Fruit fly (Drosophila melanogaster): Measurements from ENCODE around the gene CG34375.

The CG34375 gene

DNA sequence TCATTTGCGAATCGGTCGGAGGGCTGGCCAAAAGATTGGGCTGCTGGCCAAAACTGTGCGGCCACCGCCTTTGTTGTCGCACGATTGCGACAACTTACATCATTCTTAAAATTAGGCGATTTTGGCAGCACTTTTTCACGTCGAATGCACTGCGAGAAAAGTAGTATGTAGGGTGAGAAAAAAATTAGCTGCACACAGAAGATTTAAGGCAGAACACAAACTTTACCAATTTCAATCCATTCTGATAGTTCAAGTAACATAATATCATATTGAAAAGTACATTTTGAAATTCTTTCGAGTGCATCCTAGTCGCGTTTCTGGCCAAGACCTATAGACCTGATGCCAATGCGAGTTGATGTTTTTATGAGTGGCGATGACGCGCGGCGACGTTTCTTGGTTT lies 18.1 kb upstream of the CG34375 start (continued):
- TF ChIP-seq kni (GFP tag; optimal IDR thresholded peaks at IDR 0.05) (no peak), CG14860 (GFP tag; IDR thresholded peaks at IDR 0.05; ENCODE audit: partially characterized antibody) (no peak), CG14965 (GFP tag; optimal IDR thresholded peaks at IDR 0.05; ENCODE audit: borderline replicate concordance) (no peak), pita (GFP tag; optimal IDR thresholded peaks at IDR 0.05) (no peak), CG4854 (GFP tag; optimal IDR thresholded peaks at IDR 0.05) (no peak), CG7963 (GFP tag; IDR thresholded peaks at IDR 0.05; ENCODE audit: partially characterized antibody) (no peak), wor (GFP tag; IDR thresholded peaks at IDR 0.05) (no peak), rib (GFP tag; IDR thresholded peaks at IDR 0.05) (peak; percentile 50), CG3407 (GFP tag; optimal IDR thresholded peaks at IDR 0.05) (no peak), mld (GFP tag; IDR thresholded peaks at IDR 0.05; ENCODE audit: partially characterized antibody) (no peak), dysf (GFP tag; IDR thresholded peaks at IDR 0.05) (peak; percentile 79; the same call in 2 of the 3 replicates), vfl (GFP tag; optimal IDR thresholded peaks at IDR 0.05) (no peak), chinmo (GFP tag; IDR thresholded peaks at IDR 0.05; ENCODE audit: partially characterized antibody) (no peak), klu (GFP tag; IDR thresholded peaks at IDR 0.05) (peak; percentile 43; the same call in 1 of the 2 replicates), Deaf1 (tag; optimal IDR thresholded peaks at IDR 0.05) (peak; percentile 5), CG30431 (GFP tag; optimal IDR thresholded peaks at IDR 0.05) (peak; percentile 20), sima (GFP tag; optimal IDR thresholded peaks at IDR 0.05) (no peak), CG10654 (GFP tag; optimal IDR thresholded peaks at IDR 0.05) (no peak), Atf3 (GFP tag; optimal IDR thresholded peaks at IDR 0.05) (peak; percentile 54), NC2α (GFP tag; optimal IDR thresholded peaks at IDR 0.05) (no peak), Lpt (GFP tag; optimal IDR thresholded peaks at IDR 0.05) (no peak), corto (GFP tag; optimal IDR thresholded peaks at IDR 0.05) (no peak), Asciz (GFP tag; optimal IDR thresholded peaks at IDR 0.05) (no peak), CG30403 (GFP tag; optimal IDR thresholded peaks at IDR 0.05) (peak; percentile 60), CG12769 (tag; optimal IDR thresholded peaks at IDR 0.05) (peak; percentile 77), CG10321 (GFP tag; IDR thresholded peaks at IDR 0.05) (no peak), cato (GFP tag; optimal IDR thresholded peaks at IDR 0.05; ENCODE audit: borderline replicate concordance) (no peak), MESR4 (GFP tag; optimal IDR thresholded peaks at IDR 0.05) (no peak), ems (GFP tag; optimal IDR thresholded peaks at IDR 0.05) (peak; percentile 38), Six4 (GFP tag; optimal IDR thresholded peaks at IDR 0.05) (peak; percentile 29), sug (tag; optimal IDR thresholded peaks at IDR 0.05) (no peak), CG7987 (GFP tag; optimal IDR thresholded peaks at IDR 0.05) (no peak), HmgD (GFP tag; optimal IDR thresholded peaks at IDR 0.05) (no peak), Side (GFP tag; optimal IDR thresholded peaks at IDR 0.05) (peak; percentile 14), CG3065 (GFP tag; optimal IDR thresholded peaks at IDR 0.05) (no peak), btn (GFP tag; optimal IDR thresholded peaks at IDR 0.05) (no peak), sim (GFP tag; IDR thresholded peaks at IDR 0.05) (no peak), ERR (GFP tag; optimal IDR thresholded peaks at IDR 0.05) (no peak), hbn (GFP tag; IDR thresholded peaks at IDR 0.05; ENCODE audit: partially characterized antibody) (no peak), CTCF (GFP tag; optimal IDR thresholded peaks at IDR 0.05) (no peak), Optix (GFP tag; IDR thresholded peaks at IDR 0.05) (no peak), CG1529 (GFP tag; optimal IDR thresholded peaks at IDR 0.05) (no peak), exex (tag; optimal IDR thresholded peaks at IDR 0.05) (no peak), CG34224 (GFP tag; IDR thresholded peaks at IDR 0.05; ENCODE audit: partially characterized antibody) (no peak), CG10979 (tag; optimal IDR thresholded peaks at IDR 0.05) (no peak), CG16813 (GFP tag; IDR thresholded peaks at IDR 0.05; ENCODE audit: partially characterized antibody) (no peak), Sry-δ (GFP tag; optimal IDR thresholded peaks at IDR 0.05) (no peak), scrt (GFP tag; optimal IDR thresholded peaks at IDR 0.05) (peak; percentile 22), CG15073 (GFP tag; optimal IDR thresholded peaks at IDR 0.05) (no peak), Abd-B (GFP tag; optimal IDR thresholded peaks at IDR 0.05) (peak; percentile 19), her (GFP tag; optimal IDR thresholded peaks at IDR 0.05) (peak; percentile 24)
